Fruit fly (Drosophila melanogaster) whole organism, embryonic: Measurements from ENCODE around the gene Nazo.
A peak's percentile ranks its signal among the peaks of the same experiment; 100 is the strongest.

Source experiments
- CG10209 ChIP-seq: fragments of 200-800 bp; sonication (Bioruptor generic); optimal IDR thresholded peaks from 3 replicates; lab custom pipeline; 2017; ENCODE audit warnings: missing biosample characterization, mild to moderate bottlenecking, missing genetic modification characterization, missing genetic modification reagents
- CG10366 ChIP-seq: fragments of 200-800 bp; sonication (Bioruptor generic); IDR thresholded peaks from 2 replicates; pipeline ENCODE4 v1.3.6; 2022; ENCODE audit warnings: missing biosample characterization, missing genetic modification characterization
- CG12219 ChIP-seq: fragments of 200-800 bp; sonication (Bioruptor generic); optimal IDR thresholded peaks from 3 replicates; lab custom pipeline; 2018; ENCODE audit warnings: missing biosample characterization, mild to moderate bottlenecking, missing genetic modification characterization
- CG12236 ChIP-seq: fragments of 200-800 bp; sonication (Bioruptor generic); optimal IDR thresholded peaks from 2 replicates; lab custom pipeline; 2016; ENCODE audit warnings: missing biosample characterization, missing genetic modification characterization
- CG12659 ChIP-seq: fragments of 200-800 bp; sonication (Bioruptor generic); optimal IDR thresholded peaks from 3 replicates; lab custom pipeline; 2017; ENCODE audit warnings: mild to moderate bottlenecking, missing biosample characterization, missing genetic modification reagents, missing genetic modification characterization
- CG13296 ChIP-seq: fragments of 200-800 bp; sonication (Bioruptor generic); optimal IDR thresholded peaks from 3 replicates; lab custom pipeline; 2018; ENCODE audit warnings: missing biosample characterization, mild to moderate bottlenecking, missing genetic modification characterization
- CG15011 ChIP-seq: fragments of 200-800 bp; sonication (Bioruptor generic); optimal IDR thresholded peaks from 3 replicates; lab custom pipeline; 2018; ENCODE audit warnings: missing biosample characterization, mild to moderate bottlenecking, missing genetic modification characterization
- CG15479 ChIP-seq: fragments of 200-800 bp; sonication (Bioruptor generic); optimal IDR thresholded peaks from 3 replicates; lab custom pipeline; 2019; ENCODE audit warnings: missing biosample characterization, mild to moderate bottlenecking, missing genetic modification characterization, moderate library complexity
- CG17568 ChIP-seq: fragments of 200-800 bp; sonication (Bioruptor generic); optimal IDR thresholded peaks from 2 replicates; lab custom pipeline; 2018; ENCODE audit warnings: missing biosample characterization, mild to moderate bottlenecking, missing genetic modification characterization, moderate library complexity
- CG2120 ChIP-seq: fragments of 200-800 bp; sonication (Bioruptor generic); optimal IDR thresholded peaks from 3 replicates; lab custom pipeline; 2016; ENCODE audit warnings: missing biosample characterization, missing genetic modification characterization
- CG2129 ChIP-seq: fragments of 200-800 bp; sonication (Bioruptor generic); IDR thresholded peaks from 2 replicates; pipeline ENCODE4 v1.3.6; 2022; ENCODE audit warnings: missing biosample characterization, missing genetic modification characterization; ENCODE audit not compliant: partially characterized antibody
- CG2199 ChIP-seq: fragments of 200-800 bp; sonication (Bioruptor generic); IDR thresholded peaks from 3 replicates; pipeline ENCODE4 v1.3.6; 2022; ENCODE audit warnings: missing biosample characterization, missing genetic modification characterization
- CG30403 ChIP-seq: fragments of 200-800 bp; sonication (Bioruptor generic); optimal IDR thresholded peaks from 3 replicates; lab custom pipeline; 2016; ENCODE audit warnings: missing biosample characterization, missing genetic modification characterization
- CG43689 ChIP-seq: fragments of 200-800 bp; sonication (Bioruptor generic); IDR thresholded peaks from 2 replicates; pipeline ENCODE4 v1.3.6; 2022; ENCODE audit warnings: missing biosample characterization, missing genetic modification characterization
- CG6813 ChIP-seq: fragments of 200-800 bp; sonication (Bioruptor generic); optimal IDR thresholded peaks from 2 replicates; lab custom pipeline; 2017; ENCODE audit warnings: missing biosample characterization, missing genetic modification characterization, mild to moderate bottlenecking, moderate library complexity, missing genetic modification reagents
- CG7372 ChIP-seq: fragments of 200-800 bp; sonication (Bioruptor generic); IDR thresholded peaks from 2 replicates; pipeline ENCODE4 v1.3.6; 2022; ENCODE audit warnings: missing biosample characterization, missing genetic modification characterization
- CG7556 ChIP-seq: fragments of 200-800 bp; sonication (Bioruptor generic); optimal IDR thresholded peaks from 2 replicates; lab custom pipeline; 2017; ENCODE audit warnings: missing biosample characterization, mild to moderate bottlenecking, missing genetic modification characterization
- E2f2 ChIP-seq: fragments of 200-800 bp; sonication (Bioruptor generic); IDR thresholded peaks from 2 replicates; pipeline ENCODE4 v1.3.6; 2022; ENCODE audit warnings: missing biosample characterization, missing genetic modification characterization
- GATAe ChIP-seq: fragments of 200-800 bp; sonication (Bioruptor generic); conservative IDR thresholded peaks from 2 replicates; pipeline ENCODE4 v1.3.6; 2022; ENCODE audit warnings: missing biosample characterization, missing genetic modification characterization
- H2.0 ChIP-seq: fragments of 200-800 bp; sonication (Bioruptor generic); IDR thresholded peaks from 2 replicates; pipeline ENCODE4 v1.3.6; 2022; ENCODE audit warnings: missing biosample characterization, missing genetic modification characterization
- HmgD ChIP-seq: fragments of 200-800 bp; sonication (Bioruptor generic); optimal IDR thresholded peaks from 3 replicates; lab custom pipeline; 2016; ENCODE audit warnings: missing biosample characterization, missing genetic modification characterization
- Hmr ChIP-seq: fragments of 200-800 bp; sonication (Bioruptor generic); optimal IDR thresholded peaks from 3 replicates; lab custom pipeline; 2017; ENCODE audit warnings: mild to moderate bottlenecking, missing biosample characterization, missing genetic modification reagents, missing genetic modification characterization
- Hr78 ChIP-seq, 2 experiments: fragments of 200-800 bp in 1 of 2; fragments of >200 bp in 1 of 2; sonication (Bioruptor generic) in 1 of 2; optimal IDR thresholded peaks; 2 replicates each; lab custom pipeline; 2017 to 2019; ENCODE audit warnings: missing biosample characterization in 2 of 2, missing genetic modification characterization in 2 of 2, mild to moderate bottlenecking in 1 of 2, moderate library complexity in 1 of 2
- Med ChIP-seq: fragments of 200-800 bp; sonication (Bioruptor generic); peaks from one replicate; lab custom pipeline; 2016; ENCODE audit warnings: missing biosample characterization, missing genetic modification characterization, mild to moderate bottlenecking, inconsistent platforms, moderate library complexity
- NfI ChIP-seq: fragments of 200-800 bp; sonication (Bioruptor generic); optimal IDR thresholded peaks from 3 replicates; lab custom pipeline; 2018; ENCODE audit warnings: missing biosample characterization, mild to moderate bottlenecking, missing genetic modification characterization, moderate library complexity
- Opbp ChIP-seq: fragments of 200-800 bp; sonication (Bioruptor generic); IDR thresholded peaks from 3 replicates; pipeline ENCODE4 v1.3.6; 2022; ENCODE audit warnings: missing biosample characterization, missing genetic modification characterization; ENCODE audit not compliant: partially characterized antibody
- Trl ChIP-seq, 3 experiments: fragments of >200 bp in 2 of 3; fragments of 200-800 bp in 1 of 3; sonication (Bioruptor generic) in 1 of 3; optimal IDR thresholded peaks; 2 replicates in 1 of 3; 3 replicates in 2 of 3; lab custom pipeline; 2016 to 2017; ENCODE audit warnings: missing biosample characterization in 1 of 3, missing genetic modification characterization in 1 of 3
- Vsx1 ChIP-seq: fragments of 200-800 bp; sonication (Bioruptor generic); optimal IDR thresholded peaks from 2 replicates; lab custom pipeline; 2017; ENCODE audit warnings: missing biosample characterization, mild to moderate bottlenecking, missing genetic modification characterization, missing genetic modification reagents
- crol ChIP-seq: fragments of 200-800 bp; sonication (Bioruptor generic); IDR thresholded peaks from 2 replicates; pipeline ENCODE4 v1.3.6; 2022; ENCODE audit warnings: missing biosample characterization, missing genetic modification characterization
- ewg ChIP-seq: fragments of 200-800 bp; sonication (Bioruptor generic); optimal IDR thresholded peaks from 3 replicates; lab custom pipeline; 2017; ENCODE audit warnings: mild to moderate bottlenecking, missing biosample characterization, missing genetic modification reagents, missing genetic modification characterization
- grn ChIP-seq: fragments of 200-800 bp; sonication (Bioruptor generic); optimal IDR thresholded peaks from 3 replicates; lab custom pipeline; 2017; ENCODE audit warnings: missing biosample characterization, missing genetic modification characterization
- gt ChIP-seq: fragments of 200-800 bp; sonication (Bioruptor generic); IDR thresholded peaks from 2 replicates; pipeline ENCODE4 v1.3.6; 2022; ENCODE audit warnings: missing biosample characterization, missing genetic modification characterization
- hkb ChIP-seq, 2 experiments: fragments of 200-800 bp in 1 of 2; fragments of >200 bp in 1 of 2; sonication (Bioruptor generic) in 1 of 2; IDR thresholded peaks in 1 of 2; optimal IDR thresholded peaks in 1 of 2; 2 replicates each; pipeline versions ENCODE4 v1.3.6 to Lab custom; 2017 to 2022; ENCODE audit warnings: missing biosample characterization in 1 of 2, missing genetic modification characterization in 1 of 2
- lilli ChIP-seq: fragments of 200-800 bp; sonication (Bioruptor generic); optimal IDR thresholded peaks from 3 replicates; lab custom pipeline; 2016; ENCODE audit warnings: missing biosample characterization, missing genetic modification characterization
- lola ChIP-seq, 3 experiments: fragments of >200 bp in 2 of 3; fragments of 200-800 bp in 1 of 3; sonication (Bioruptor generic) in 1 of 3; optimal IDR thresholded peaks; 2 replicates each; lab custom pipeline; 2017 to 2019; ENCODE audit warnings: missing biosample characterization in 3 of 3, missing genetic modification characterization in 3 of 3, mild to moderate bottlenecking in 1 of 3, moderate library complexity in 1 of 3
- mirr ChIP-seq: fragments of 200-800 bp; sonication (Bioruptor generic); optimal IDR thresholded peaks from 3 replicates; lab custom pipeline; 2018; ENCODE audit warnings: missing biosample characterization, mild to moderate bottlenecking, missing genetic modification characterization
- nerfin-1 ChIP-seq: fragments of 200-800 bp; sonication (Bioruptor generic); optimal IDR thresholded peaks from 3 replicates; lab custom pipeline; 2019; ENCODE audit warnings: missing biosample characterization, mild to moderate bottlenecking, missing genetic modification characterization, moderate library complexity
- nom ChIP-seq: fragments of 200-800 bp; sonication (Bioruptor generic); optimal IDR thresholded peaks from 2 replicates; lab custom pipeline; 2017; ENCODE audit warnings: missing biosample characterization, missing genetic modification characterization, mild to moderate bottlenecking, moderate library complexity, missing genetic modification reagents
- slbo ChIP-seq: fragments of 200-800 bp; sonication (Bioruptor generic); IDR thresholded peaks from 2 replicates; pipeline ENCODE4 v1.3.6; 2022; ENCODE audit warnings: missing biosample characterization, missing genetic modification characterization
- sna ChIP-seq: fragments of 200-800 bp; sonication (Bioruptor generic); IDR thresholded peaks from 2 replicates; pipeline ENCODE4 v1.3.6; 2022; ENCODE audit warnings: missing biosample characterization, missing genetic modification characterization; ENCODE audit not compliant: partially characterized antibody
- sug ChIP-seq: fragments of 200-800 bp; optimal IDR thresholded peaks from 2 replicates; lab custom pipeline; 2019; ENCODE audit warnings: missing biosample characterization, mild to moderate bottlenecking, missing genetic modification characterization, moderate library complexity
- vvl ChIP-seq: fragments of 200-800 bp; sonication (Bioruptor generic); IDR thresholded peaks from 2 replicates; pipeline ENCODE4 v1.3.6; 2022; ENCODE audit warnings: missing biosample characterization, missing genetic modification characterization
- zfh2 ChIP-seq: fragments of 200-800 bp; sonication (Bioruptor generic); optimal IDR thresholded peaks from 2 replicates; lab custom pipeline; 2016; ENCODE audit warnings: missing biosample characterization, missing genetic modification characterization

Gene Nazo

DNA sequence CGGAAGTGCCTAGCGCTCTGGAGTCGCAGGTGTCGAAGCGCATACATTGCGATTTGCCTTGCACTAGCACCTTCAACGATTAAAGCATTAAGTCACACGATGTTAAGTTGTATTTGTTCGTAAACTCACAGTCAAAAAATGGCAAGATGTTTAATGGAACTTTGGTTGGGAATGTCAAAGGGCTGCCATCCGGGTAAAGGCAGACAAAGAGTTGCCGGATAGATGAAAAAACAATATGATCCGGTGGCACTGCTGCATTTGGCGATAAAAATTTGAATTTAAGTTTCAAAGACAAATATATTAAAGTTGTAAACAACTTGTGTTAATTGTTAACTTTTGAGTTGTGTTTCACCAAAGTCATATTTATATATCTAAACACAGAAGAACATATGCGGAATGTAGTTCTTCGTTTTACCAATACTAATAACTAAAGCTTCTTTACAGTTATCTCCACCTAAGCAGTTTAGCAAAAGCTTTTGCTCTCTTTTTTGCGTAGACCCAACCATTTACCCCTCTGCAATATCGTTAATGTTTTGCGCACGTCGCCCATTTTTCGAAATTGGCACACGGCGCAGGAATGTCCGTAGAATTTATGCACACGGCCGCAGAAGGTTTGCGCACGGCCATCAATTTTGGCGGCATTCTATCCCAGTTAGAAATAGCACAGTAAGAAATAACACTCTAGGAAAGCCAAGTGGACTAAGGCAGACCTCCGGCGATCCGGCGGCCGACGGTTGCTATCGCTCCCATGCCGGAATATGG is 28.8 kb downstream of the Nazo start, which contains the start of gene Coq2 (continued):
- TF ChIP-seq NfI (GFP tag; lab: Kevin White, UChicago) (no peak), lola (GFP tag; optimal IDR thresholded peaks at IDR 0.05; lab: Kevin White, UChicago) (no peak), vvl (GFP tag; lab: Robert Waterston, UW) (peak; percentile 29; the same call in 1 of the 2 replicates), ewg (peak; percentile 38), CG43689 (GFP tag; lab: Robert Waterston, UW) (no peak)

dm6 chr3R:8317215-8317614 is 29.5 kb downstream of the Nazo start, which contains the start of gene Ctr1B:
Ctr1B (plus strand) TSS chr3R:8317612.
- TF ChIP-seq mirr (GFP tag; lab: Kevin White, UChicago), result peak; percentile 13
- peak; percentile 92 for TF ChIP-seq grn (GFP tag; lab: Kevin White, UChicago)
- peak; percentile 46 for TF ChIP-seq CG15479 (GFP tag; lab: Kevin White, UChicago)
- TF ChIP-seq CG12236 (GFP tag; lab: Kevin White, UChicago), result no peak
- TF ChIP-seq hkb (optimal IDR thresholded peaks at IDR 0.05; lab: Kevin White, UChicago), result no peak
- no peak for TF ChIP-seq hkb (GFP tag; IDR thresholded peaks at IDR 0.05; lab: Robert Waterston, UW)
- TF ChIP-seq CG7556 (GFP tag; lab: Kevin White, UChicago), result no peak
- TF ChIP-seq GATAe, result peak; percentile 61
- TF ChIP-seq sug (tag; lab: Kevin White, UChicago), result peak; percentile 81
- TF ChIP-seq CG2199 (GFP tag; lab: Robert Waterston, UW), result 0 out of 3 replicates have a peak, but pooled peaks have one; percentile 28
- no peak for TF ChIP-seq crol
- TF ChIP-seq CG2129 (GFP tag; lab: Robert Waterston, UW), result no peak
- no peak for TF ChIP-seq nerfin-1
- no peak for TF ChIP-seq gt
- TF ChIP-seq H2.0, result no peak
- TF ChIP-seq Hr78 (GFP tag; optimal IDR thresholded peaks at IDR 0.05; lab: Kevin White, UChicago), result peak in 1 of 2 experiments; percentile 72
- TF ChIP-seq sna (GFP tag; lab: Robert Waterston, UW), result 0 out of 2 replicates have a peak, but pooled peaks have one; percentile 15

dm6 chr3R:8317709-8318335 is 30.1 kb downstream of the Nazo start:
- peak; percentile 49; the same call in 1 of the 2 replicates for TF ChIP-seq slbo (GFP tag; lab: Robert Waterston, UW)
- no peak for TF ChIP-seq HmgD (GFP tag; lab: Kevin White, UChicago)
- no peak for TF ChIP-seq E2f2
- peak; percentile 46 for TF ChIP-seq CG6813
- peak; percentile 3 for TF ChIP-seq CG30403 (GFP tag; lab: Kevin White, UChicago)
- no peak for TF ChIP-seq Vsx1 (GFP tag; lab: Kevin White, UChicago)
- peak; percentile 14 for TF ChIP-seq CG12219 (GFP tag; lab: Kevin White, UChicago)
- TF ChIP-seq CG17568, result no peak
- peak in 1 of 2 experiments; percentile 60 for TF ChIP-seq Trl (optimal IDR thresholded peaks at IDR 0.05; lab: Kevin White, UChicago)
- TF ChIP-seq Trl (GFP tag; optimal IDR thresholded peaks at IDR 0.05; lab: Kevin White, UChicago), result no peak
- peak; percentile 53 for TF ChIP-seq Hmr
- no peak for TF ChIP-seq zfh2
- no peak for TF ChIP-seq CG7372
- peak; percentile 13 for TF ChIP-seq CG15011 (GFP tag; lab: Kevin White, UChicago)
- TF ChIP-seq lilli, result peak; percentile 25
- TF ChIP-seq CG12659 (GFP tag; lab: Kevin White, UChicago), result peak; percentile 12
- 0 out of 3 replicates have a peak, but pooled peaks have one; percentile 25 for TF ChIP-seq Opbp
- TF ChIP-seq CG2120, result peak; percentile 61
- TF ChIP-seq CG10366, result peak; percentile 68
- peak; percentile 42 for TF ChIP-seq CG13296 (GFP tag; lab: Kevin White, UChicago)
- peak; percentile 13 for TF ChIP-seq CG15479 (GFP tag; lab: Kevin White, UChicago)
- no peak for TF ChIP-seq nom
- no peak for TF ChIP-seq hkb (optimal IDR thresholded peaks at IDR 0.05; lab: Kevin White, UChicago)
- TF ChIP-seq hkb (GFP tag; IDR thresholded peaks at IDR 0.05; lab: Robert Waterston, UW), result peak; percentile 15; the same call in 1 of the 2 replicates
- TF ChIP-seq CG10209 (GFP tag; lab: Kevin White, UChicago), result peak; percentile 18
- peak; percentile 79 for TF ChIP-seq Med (GFP tag; lab: Kevin White, UChicago)
